Worm (Caenorhabditis elegans) whole organism, L2 larva: Measurements from ENCODE around the gene sms-3.

Experiments used
- F13H6.1 ChIP-seq: sonication (generic microtip); optimal IDR thresholded peaks from 2 replicates; lab custom pipeline; 2016; ENCODE audit warnings: missing genetic modification characterization, missing compliant biosample characterization
- ama-1 ChIP-seq: fragments of 150-350 bp; optimal IDR thresholded peaks from 2 replicates; lab custom pipeline; 2018; ENCODE audit warnings: inconsistent platforms
- ceh-82 ChIP-seq: fragments of 150-350 bp; optimal IDR thresholded peaks from 2 replicates; lab custom pipeline; 2014; ENCODE audit warnings: missing biosample characterization, missing genetic modification characterization
- egl-27 ChIP-seq: sonication (generic microtip); optimal IDR thresholded peaks from 3 replicates; lab custom pipeline; 2017; ENCODE audit warnings: missing biosample characterization, missing genetic modification reagents, missing genetic modification characterization
- nhr-237 ChIP-seq: fragments of 150-350 bp; optimal IDR thresholded peaks from 2 replicates; lab custom pipeline; 2014; ENCODE audit warnings: missing biosample characterization, missing genetic modification characterization
- nhr-25 ChIP-seq: fragments of 150-350 bp; sonication (generic microtip); optimal IDR thresholded peaks from 3 replicates; lab custom pipeline; 2014; ENCODE audit warnings: missing biosample characterization, missing genetic modification characterization
- nhr-77 ChIP-seq: fragments of 150-350 bp; optimal IDR thresholded peaks from 2 replicates; lab custom pipeline; 2014; ENCODE audit warnings: missing biosample characterization, missing genetic modification characterization
- unc-62 ChIP-seq: fragments of 150-350 bp; optimal IDR thresholded peaks from 2 replicates; lab custom pipeline; 2014; ENCODE audit warnings: missing biosample characterization, missing genetic modification reagents, missing genetic modification characterization
- zag-1 ChIP-seq: fragments of 150-350 bp; optimal IDR thresholded peaks from 2 replicates; lab custom pipeline; 2014; ENCODE audit warnings: missing biosample characterization, missing genetic modification characterization

ce11 chrIII:1533615-1534014 is 67.3 kb downstream of the sms-3 start, which contains the start of gene mtg-1:
- no peak for TF ChIP-seq zag-1 (tag; lab: Kevin White, UChicago)
- no peak for TF ChIP-seq ceh-82 (tag; lab: Kevin White, UChicago)
- no peak for TF ChIP-seq egl-27 (tag; lab: Kevin White, UChicago)
- no peak for TF ChIP-seq unc-62
- no peak for TF ChIP-seq F13H6.1 (tag; lab: Kevin White, UChicago)
- no peak for TF ChIP-seq nhr-25 (tag; lab: Kevin White, UChicago)
- no peak for TF ChIP-seq nhr-237
- no peak for TF ChIP-seq ama-1
- no peak for TF ChIP-seq nhr-77 (tag; lab: Kevin White, UChicago)
